Worm (Caenorhabditis elegans): ENCODE measurements around the gene clc-27.

DNA sequence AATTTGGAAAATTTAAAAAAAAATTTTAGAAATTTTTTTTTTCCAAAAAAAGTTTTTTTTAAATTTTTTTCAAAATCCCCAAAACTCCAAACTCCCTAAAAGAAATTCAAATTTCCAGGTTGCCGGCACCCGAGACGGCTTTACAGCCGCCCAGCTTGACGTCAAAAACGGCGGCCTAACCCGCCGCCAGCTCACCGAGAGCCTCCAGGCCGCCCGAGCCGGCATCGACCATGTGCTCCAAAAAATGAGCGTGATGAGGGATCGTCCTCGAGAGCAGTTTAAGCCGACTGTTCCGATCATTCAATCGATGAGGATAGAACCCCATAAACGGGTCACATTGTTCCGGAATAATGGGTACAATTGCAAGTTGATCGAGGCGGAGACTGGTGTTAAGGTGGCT lies 35.6 kb downstream of the clc-27 start:
- TF ChIP-seq C04F5.9 (tag; optimal IDR thresholded peaks at IDR 0.05) (no peak), dpl-1 (GFP tag; optimal IDR thresholded peaks at IDR 0.05) (no peak), unc-98 (GFP tag; IDR thresholded peaks at IDR 0.05) (no peak), unc-62 (GFP tag; optimal IDR thresholded peaks at IDR 0.05) (no peak), mep-1 (tag; optimal IDR thresholded peaks at IDR 0.05) (no peak)

Data from whole organism, L1 larva.